Worm (Caenorhabditis elegans) whole organism, young adult: ENCODE results near the gene saps-1.
A peak's percentile ranks its signal among the peaks of the same experiment; 100 is the strongest.

Experiments
- D2030.7 ChIP-seq: fragments of 200-800 bp; sonication (Bioruptor generic); IDR thresholded peaks from 2 replicates; pipeline ENCODE4 v1.3.6; 2022; ENCODE audit warnings: missing genetic modification reagents, missing genetic modification characterization, missing compliant biosample characterization
- F10E7.11 ChIP-seq: sonication (generic microtip); optimal IDR thresholded peaks from 2 replicates; lab custom pipeline; 2017; ENCODE audit warnings: mild to moderate bottlenecking, missing genetic modification characterization, moderate library complexity, missing compliant biosample characterization
- F22D6.2 ChIP-seq: sonication (generic microtip); optimal IDR thresholded peaks from 2 replicates; lab custom pipeline; 2016; ENCODE audit warnings: mild to moderate bottlenecking, missing genetic modification characterization, missing compliant biosample characterization
- F33H1.4 ChIP-seq: fragments of 200-800 bp; sonication (Bioruptor generic); IDR thresholded peaks from 2 replicates; pipeline ENCODE4 v1.3.6; 2022; ENCODE audit warnings: missing genetic modification reagents, missing genetic modification characterization, missing compliant biosample characterization
- F52B5.7 ChIP-seq: sonication (generic microtip); optimal IDR thresholded peaks from 2 replicates; lab custom pipeline; 2016; ENCODE audit warnings: mild to moderate bottlenecking, missing genetic modification characterization, missing compliant biosample characterization
- F55B11.4 ChIP-seq: sonication (generic microtip); optimal IDR thresholded peaks from 2 replicates; lab custom pipeline; 2016; ENCODE audit warnings: missing compliant biosample characterization, missing genetic modification characterization, borderline replicate concordance; ENCODE audit not compliant: insufficient read depth
- K12H6.12 ChIP-seq: fragments of 200-800 bp; sonication (Bioruptor generic); optimal IDR thresholded peaks from 2 replicates; lab custom pipeline; 2018; ENCODE audit warnings: mild to moderate bottlenecking, missing genetic modification characterization, missing compliant biosample characterization
- T07F8.4 ChIP-seq: sonication (generic microtip); optimal IDR thresholded peaks from 2 replicates; lab custom pipeline; 2016; ENCODE audit warnings: mild to moderate bottlenecking, missing genetic modification characterization, moderate library complexity, missing compliant biosample characterization
- T26A5.8 ChIP-seq: sonication (generic microtip); optimal IDR thresholded peaks from 2 replicates; lab custom pipeline; 2016; ENCODE audit warnings: missing genetic modification characterization, missing compliant biosample characterization
- Y53F4B.3 ChIP-seq: fragments of 200-800 bp; sonication (Bioruptor generic); IDR thresholded peaks from 2 replicates; pipeline ENCODE4 v1.3.6; 2022; ENCODE audit warnings: missing genetic modification reagents, missing genetic modification characterization, missing compliant biosample characterization
- Y53G8AR.9 ChIP-seq: fragments of 200-800 bp; sonication (Bioruptor generic); conservative IDR thresholded peaks from 2 replicates; pipeline ENCODE4 v1.3.6; 2022; ENCODE audit warnings: missing genetic modification reagents, missing genetic modification characterization, missing compliant biosample characterization
- Y56A3A.18 ChIP-seq: fragments of 200-800 bp; sonication (Bioruptor generic); IDR thresholded peaks from 2 replicates; pipeline ENCODE4 v1.3.6; 2022; ENCODE audit warnings: missing genetic modification reagents, missing genetic modification characterization, missing compliant biosample characterization
- Y67H2A.10 ChIP-seq: fragments of 200-800 bp; sonication (Bioruptor generic); conservative IDR thresholded peaks from 2 replicates; pipeline ENCODE4 v1.3.6; 2022; ENCODE audit warnings: missing genetic modification reagents, missing genetic modification characterization, missing compliant biosample characterization
- ZK185.1 ChIP-seq: sonication (generic microtip); optimal IDR thresholded peaks from 2 replicates; lab custom pipeline; 2016; ENCODE audit warnings: mild to moderate bottlenecking, missing genetic modification characterization, missing compliant biosample characterization; ENCODE audit not compliant: poor library complexity, severe bottlenecking
- ama-1 ChIP-seq, 3 experiments: fragments of 150-350 bp in 1 of 3; sonication (generic microtip) in 2 of 3; optimal IDR thresholded peaks; 2 replicates each; lab custom pipeline; 2014 to 2018; ENCODE audit warnings: missing biosample characterization in 2 of 3, missing genetic modification characterization in 2 of 3, missing genetic modification reagents in 2 of 3
- athp-1 ChIP-seq: sonication (generic microtip); optimal IDR thresholded peaks from 2 replicates; lab custom pipeline; 2017; ENCODE audit warnings: mild to moderate bottlenecking, missing genetic modification characterization, missing compliant biosample characterization
- attf-3 ChIP-seq: fragments of 200-800 bp; sonication (Bioruptor generic); conservative IDR thresholded peaks from 2 replicates; pipeline ENCODE4 v1.3.6; 2022; ENCODE audit warnings: missing genetic modification reagents, missing genetic modification characterization, missing compliant biosample characterization
- cebp-1 ChIP-seq, 2 experiments: fragments of 200-800 bp in 1 of 2; sonication (Bioruptor generic) in 1 of 2; sonication (generic microtip) in 1 of 2; IDR thresholded peaks in 1 of 2; optimal IDR thresholded peaks in 1 of 2; 2 replicates each; pipeline versions ENCODE4 v1.3.6 to Lab custom; 2017 to 2022; ENCODE audit warnings: missing compliant biosample characterization in 2 of 2, missing genetic modification characterization in 2 of 2, mild to moderate bottlenecking in 1 of 2, missing genetic modification reagents in 1 of 2, moderate library complexity in 1 of 2
- cebp-2 ChIP-seq: fragments of 200-800 bp; sonication (Bioruptor generic); IDR thresholded peaks from 2 replicates; pipeline ENCODE4 v1.3.6; 2022; ENCODE audit warnings: missing genetic modification characterization, missing compliant biosample characterization
- ceh-40 ChIP-seq: fragments of 200-800 bp; sonication (Bioruptor generic); IDR thresholded peaks from 2 replicates; pipeline ENCODE4 v1.3.6; 2022; ENCODE audit warnings: missing genetic modification characterization, missing compliant biosample characterization
- ceh-79 ChIP-seq: sonication (generic microtip); optimal IDR thresholded peaks from 2 replicates; lab custom pipeline; 2017; ENCODE audit warnings: mild to moderate bottlenecking, missing genetic modification characterization, missing compliant biosample characterization
- die-1 ChIP-seq: sonication (generic microtip); optimal IDR thresholded peaks from 2 replicates; lab custom pipeline; 2016; ENCODE audit warnings: missing genotype, mild to moderate bottlenecking, missing genetic modification characterization, missing compliant biosample characterization
- efl-1 ChIP-seq: fragments of 150-350 bp; optimal IDR thresholded peaks from 2 replicates; lab custom pipeline; 2014; ENCODE audit warnings: missing biosample characterization, missing genetic modification reagents, missing genetic modification characterization
- egl-18 ChIP-seq: fragments of 200-800 bp; sonication (Bioruptor generic); IDR thresholded peaks from 2 replicates; pipeline ENCODE4 v1.3.6; 2022; ENCODE audit warnings: missing genetic modification reagents, missing genetic modification characterization, missing compliant biosample characterization
- ekl-4 ChIP-seq: fragments of 200-800 bp; sonication (Bioruptor generic); IDR thresholded peaks from 2 replicates; pipeline ENCODE4 v1.3.6; 2022; ENCODE audit warnings: missing genetic modification reagents, missing genetic modification characterization, missing compliant biosample characterization
- fkh-3 ChIP-seq: sonication (generic microtip); optimal IDR thresholded peaks from 2 replicates; lab custom pipeline; 2016; ENCODE audit warnings: mild to moderate bottlenecking, missing genetic modification characterization, missing compliant biosample characterization
- gei-17 ChIP-seq: fragments of 200-800 bp; sonication (Bioruptor generic); optimal IDR thresholded peaks from 2 replicates; lab custom pipeline; 2018; ENCODE audit warnings: mild to moderate bottlenecking, missing genetic modification characterization, missing compliant biosample characterization
- hlh-12 ChIP-seq: sonication (generic microtip); optimal IDR thresholded peaks from 2 replicates; lab custom pipeline; 2016; ENCODE audit warnings: missing genetic modification characterization, missing compliant biosample characterization
- hmg-20 ChIP-seq: fragments of 200-800 bp; sonication (Bioruptor generic); IDR thresholded peaks from 2 replicates; pipeline ENCODE4 v1.3.6; 2022; ENCODE audit warnings: missing genetic modification reagents, missing genetic modification characterization, missing compliant biosample characterization
- lag-1 ChIP-seq: fragments of 200-800 bp; sonication (Bioruptor generic); IDR thresholded peaks from 2 replicates; pipeline ENCODE4 v1.3.6; 2022; ENCODE audit warnings: missing genetic modification reagents, missing genetic modification characterization, missing compliant biosample characterization
- let-526 ChIP-seq: fragments of 200-800 bp; sonication (Bioruptor generic); IDR thresholded peaks from 2 replicates; pipeline ENCODE4 v1.3.6; 2022; ENCODE audit warnings: missing genetic modification reagents, missing genetic modification characterization, missing compliant biosample characterization
- lin-54 ChIP-seq: fragments of 200-800 bp; sonication (Bioruptor generic); optimal IDR thresholded peaks from 2 replicates; lab custom pipeline; 2018; ENCODE audit warnings: mild to moderate bottlenecking, missing genetic modification characterization, missing compliant biosample characterization
- lir-1 ChIP-seq: fragments of 200-800 bp; sonication (Bioruptor generic); conservative IDR thresholded peaks from 2 replicates; pipeline ENCODE4 v1.3.6; 2022; ENCODE audit warnings: missing genetic modification reagents, missing genetic modification characterization, missing compliant biosample characterization
- lsy-27 ChIP-seq: sonication (generic microtip); optimal IDR thresholded peaks from 2 replicates; lab custom pipeline; 2017; ENCODE audit warnings: missing genetic modification characterization, mild to moderate bottlenecking, missing compliant biosample characterization, antibody characterized with exemption, missing genotype, borderline replicate concordance; ENCODE audit not compliant: insufficient read depth
- nfya-1 ChIP-seq: sonication (generic microtip); optimal IDR thresholded peaks from 2 replicates; lab custom pipeline; 2017; ENCODE audit warnings: antibody characterized with exemption, missing compliant biosample characterization, missing genetic modification characterization, borderline replicate concordance; ENCODE audit not compliant: insufficient read depth
- nfyb-1 ChIP-seq: fragments of 200-800 bp; sonication (Bioruptor generic); IDR thresholded peaks from 2 replicates; pipeline ENCODE4 v1.3.6; 2022; ENCODE audit warnings: missing genetic modification reagents, missing genetic modification characterization, missing compliant biosample characterization
- nhr-27 ChIP-seq: fragments of 200-800 bp; sonication (Bioruptor generic); optimal IDR thresholded peaks from 2 replicates; lab custom pipeline; 2018; ENCODE audit warnings: mild to moderate bottlenecking, missing genetic modification characterization, moderate library complexity, missing compliant biosample characterization
- nhr-90 ChIP-seq: sonication (generic microtip); optimal IDR thresholded peaks from 2 replicates; lab custom pipeline; 2016; ENCODE audit warnings: missing genotype, mild to moderate bottlenecking, missing genetic modification characterization, missing compliant biosample characterization
- rcor-1 ChIP-seq: fragments of 200-800 bp; sonication (Bioruptor generic); IDR thresholded peaks from 2 replicates; pipeline ENCODE4 v1.3.6; 2022; ENCODE audit warnings: missing genetic modification reagents, missing genetic modification characterization, missing compliant biosample characterization
- rpc-1 ChIP-seq, 2 experiments: fragments of 150-350 bp in 1 of 2; sonication (generic microtip) in 1 of 2; optimal IDR thresholded peaks; 2 replicates each; lab custom pipeline; 2014 to 2018; ENCODE audit warnings: missing biosample characterization in 1 of 2, missing genetic modification characterization in 1 of 2, missing genetic modification reagents in 1 of 2, missing genotype in 1 of 2
- sdz-38 ChIP-seq: sonication (generic microtip); optimal IDR thresholded peaks from 2 replicates; lab custom pipeline; 2016; ENCODE audit warnings: missing genotype, missing genetic modification characterization, missing compliant biosample characterization
- snpc-1.1 ChIP-seq: sonication (generic microtip); optimal IDR thresholded peaks from 2 replicates; lab custom pipeline; 2017; ENCODE audit warnings: missing genetic modification characterization, mild to moderate bottlenecking, missing compliant biosample characterization, antibody characterized with exemption, moderate library complexity, missing genotype, missing genetic modification reagents; ENCODE audit not compliant: insufficient read depth
- sptf-2 ChIP-seq: fragments of 200-800 bp; sonication (Bioruptor generic); optimal IDR thresholded peaks from 2 replicates; lab custom pipeline; 2018; ENCODE audit warnings: mild to moderate bottlenecking, missing genetic modification characterization, missing compliant biosample characterization
- tbx-9 ChIP-seq: sonication (generic microtip); optimal IDR thresholded peaks from 2 replicates; lab custom pipeline; 2016; ENCODE audit warnings: borderline replicate concordance, missing genetic modification characterization, inconsistent platforms, missing compliant biosample characterization
- tlf-1 ChIP-seq: fragments of 200-800 bp; sonication (Bioruptor generic); optimal IDR thresholded peaks from 2 replicates; lab custom pipeline; 2018; ENCODE audit warnings: mild to moderate bottlenecking, missing genetic modification characterization, missing compliant biosample characterization
- unc-130 ChIP-seq: sonication (generic microtip); optimal IDR thresholded peaks from 2 replicates; lab custom pipeline; 2016; ENCODE audit warnings: missing genetic modification reagents, missing genetic modification characterization, missing compliant biosample characterization
- ztf-28 ChIP-seq: fragments of 200-800 bp; sonication (Bioruptor generic); IDR thresholded peaks from 2 replicates; pipeline ENCODE4 v1.3.6; 2022; ENCODE audit warnings: missing genetic modification reagents, missing genetic modification characterization, missing compliant biosample characterization

saps-1 gene

DNA sequence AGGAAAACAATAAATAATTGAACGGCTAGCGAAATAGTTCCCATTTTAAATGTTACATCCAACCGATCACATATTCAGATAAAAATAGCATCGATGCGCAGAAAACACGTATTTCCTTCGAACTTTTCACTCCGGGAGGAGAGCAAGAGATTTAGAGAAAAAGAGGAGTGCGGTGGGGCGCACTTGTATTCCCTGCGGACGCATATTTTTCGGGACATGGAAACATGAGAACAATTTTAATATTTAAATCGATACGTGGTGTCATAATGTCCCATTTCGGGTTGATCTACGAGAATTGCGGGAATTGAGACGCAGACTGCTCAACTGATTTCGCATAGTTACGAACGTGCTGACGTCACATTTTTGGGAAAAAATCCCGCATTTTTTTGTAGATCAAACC, 4.1 kb upstream of the saps-1 start, which contains the start of gene C47G2.4 (continued):
- TF ChIP-seq T07F8.4 (tag; lab: Kevin White, UChicago) (no peak), nhr-27 (no peak), Y53G8AR.9 (GFP tag; lab: Robert Waterston, UW) (no peak), hmg-20 (GFP tag; lab: Robert Waterston, UW) (no peak), Y56A3A.18 (GFP tag; lab: Robert Waterston, UW) (no peak), ama-1 (optimal IDR thresholded peaks at IDR 0.05; lab: Kevin White, UChicago) (no peak), ama-1 (GFP tag; optimal IDR thresholded peaks at IDR 0.05; lab: Kevin White, UChicago) (no peak), attf-3 (GFP tag; lab: Robert Waterston, UW) (peak; percentile 55; the same call in 1 of the 2 replicates), rpc-1 (optimal IDR thresholded peaks at IDR 0.05; lab: Kevin White, UChicago) (no peak), rpc-1 (tag; optimal IDR thresholded peaks at IDR 0.05; lab: Kevin White, UChicago) (no peak), ceh-79 (tag; lab: Kevin White, UChicago) (no peak), K12H6.12 (no peak), ZK185.1 (tag; lab: Kevin White, UChicago) (peak; percentile 61), F33H1.4 (peak; percentile 48), lsy-27 (tag; lab: Kevin White, UChicago) (no peak), T26A5.8 (tag; lab: Kevin White, UChicago) (no peak), lin-54 (GFP tag; lab: Kevin White, UChicago) (peak; percentile 64), rcor-1 (GFP tag; lab: Robert Waterston, UW) (peak; percentile 65), tlf-1 (no peak), unc-130 (GFP tag; lab: Kevin White, UChicago) (no peak), gei-17 (GFP tag; lab: Kevin White, UChicago) (no peak), snpc-1.1 (no peak), D2030.7 (GFP tag; lab: Robert Waterston, UW) (peak; percentile 48), athp-1 (tag; lab: Kevin White, UChicago) (peak; percentile 78), sptf-2 (no peak), tbx-9 (tag; lab: Kevin White, UChicago) (no peak), lir-1 (GFP tag; lab: Robert Waterston, UW) (0 out of 2 replicates have a peak, but pooled peaks have one; percentile 15), F55B11.4 (tag; lab: Kevin White, UChicago) (no peak), ekl-4 (GFP tag; lab: Robert Waterston, UW) (0 out of 2 replicates have a peak, but pooled peaks have one; percentile 45), F10E7.11 (no peak), cebp-1 (GFP tag; IDR thresholded peaks at IDR 0.05; lab: Robert Waterston, UW) (no peak), cebp-1 (tag; optimal IDR thresholded peaks at IDR 0.05; lab: Kevin White, UChicago) (peak; percentile 26), efl-1 (GFP tag; lab: Kevin White, UChicago) (peak; percentile 63), lag-1 (no peak), ceh-40 (GFP tag; lab: Robert Waterston, UW) (no peak), Y53F4B.3 (GFP tag; lab: Robert Waterston, UW) (no peak), F22D6.2 (tag; lab: Kevin White, UChicago) (no peak), F52B5.7 (no peak), cebp-2 (no peak), ztf-28 (0 out of 2 replicates have a peak, but pooled peaks have one; percentile 11), hlh-12 (tag; lab: Kevin White, UChicago) (no peak), sdz-38 (tag; lab: Kevin White, UChicago) (no peak), Y67H2A.10 (GFP tag; lab: Robert Waterston, UW) (no peak), die-1 (tag; lab: Kevin White, UChicago) (no peak), nfya-1 (tag; lab: Kevin White, UChicago) (no peak), nhr-90 (tag; lab: Kevin White, UChicago) (no peak), egl-18 (GFP tag; lab: Robert Waterston, UW) (no peak), let-526 (no peak), nfyb-1 (GFP tag; lab: Robert Waterston, UW) (peak; percentile 65; the same call in 1 of the 2 replicates), fkh-3 (no peak)
